Fruit fly (Drosophila melanogaster) whole organism, embryonic: ENCODE measurements around the gene CG14820.

Experiments
- CG11504 ChIP-seq: fragments of 200-800 bp; sonication (Bioruptor generic); optimal IDR thresholded peaks from 3 replicates; lab custom pipeline; 2019; ENCODE audit warnings: missing biosample characterization, mild to moderate bottlenecking, missing genetic modification characterization, moderate library complexity
- CG11696 ChIP-seq: fragments of 200-800 bp; sonication (Bioruptor generic); IDR thresholded peaks from 2 replicates; pipeline ENCODE4 v1.3.6; 2022; ENCODE audit warnings: missing biosample characterization, missing genetic modification characterization
- CG13424 ChIP-seq: fragments of 200-800 bp; sonication (Bioruptor generic); optimal IDR thresholded peaks from 2 replicates; lab custom pipeline; 2019; ENCODE audit warnings: missing biosample characterization, mild to moderate bottlenecking, missing genetic modification characterization, moderate library complexity
- CG14050 ChIP-seq: fragments of 200-800 bp; sonication (Bioruptor generic); IDR thresholded peaks from 3 replicates; pipeline ENCODE4 v1.3.6; 2022; ENCODE audit warnings: missing biosample characterization, missing genetic modification characterization
- CG14667 ChIP-seq: fragments of 200-800 bp; sonication (Bioruptor generic); IDR thresholded peaks from 2 replicates; pipeline ENCODE4 v1.3.6; 2022; ENCODE audit warnings: missing biosample characterization, missing genetic modification characterization
- CG15696 ChIP-seq: fragments of 200-800 bp; sonication (Bioruptor generic); optimal IDR thresholded peaks from 2 replicates; lab custom pipeline; 2019; ENCODE audit warnings: missing biosample characterization, mild to moderate bottlenecking, missing genetic modification characterization, moderate library complexity
- CG18599 ChIP-seq: fragments of 200-800 bp; sonication (Bioruptor generic); optimal IDR thresholded peaks from 3 replicates; lab custom pipeline; 2017; ENCODE audit warnings: missing biosample characterization, missing genetic modification characterization, mild to moderate bottlenecking, moderate library complexity, missing genetic modification reagents
- CG30431 ChIP-seq: fragments of 200-800 bp; sonication (Bioruptor generic); optimal IDR thresholded peaks from 2 replicates; lab custom pipeline; 2017; ENCODE audit warnings: missing biosample characterization, missing genetic modification characterization
- CG31441 ChIP-seq: fragments of 200-800 bp; sonication (Bioruptor generic); IDR thresholded peaks from 2 replicates; pipeline ENCODE4 v1.3.6; 2022; ENCODE audit warnings: missing biosample characterization, missing genetic modification characterization
- CG42726 ChIP-seq: fragments of 200-800 bp; sonication (Bioruptor generic); IDR thresholded peaks from 2 replicates; pipeline ENCODE4 v1.3.6; 2022; ENCODE audit warnings: missing biosample characterization, missing genetic modification characterization; ENCODE audit not compliant: partially characterized antibody
- CG4282 ChIP-seq: fragments of 200-800 bp; sonication (Bioruptor generic); optimal IDR thresholded peaks from 2 replicates; lab custom pipeline; 2016; ENCODE audit warnings: missing biosample characterization, missing genetic modification characterization
- CG4328 ChIP-seq: fragments of 200-800 bp; sonication (Bioruptor generic); optimal IDR thresholded peaks from 3 replicates; lab custom pipeline; 2017; ENCODE audit warnings: missing biosample characterization, missing genetic modification reagents, missing genetic modification characterization
- CG4730 ChIP-seq: fragments of 200-800 bp; sonication (Bioruptor generic); IDR thresholded peaks from 2 replicates; pipeline ENCODE4 v1.3.6; 2022; ENCODE audit warnings: missing biosample characterization, missing genetic modification characterization
- CG6175 ChIP-seq: fragments of 200-800 bp; sonication (Bioruptor generic); IDR thresholded peaks from 3 replicates; pipeline ENCODE4 v1.3.6; 2022; ENCODE audit warnings: missing biosample characterization, missing genetic modification characterization
- CG6683 ChIP-seq: fragments of 200-800 bp; sonication (Bioruptor generic); optimal IDR thresholded peaks from 2 replicates; lab custom pipeline; 2017; ENCODE audit warnings: missing biosample characterization, mild to moderate bottlenecking, missing genetic modification characterization, missing genetic modification reagents
- CG7963 ChIP-seq: fragments of 200-800 bp; sonication (Bioruptor generic); IDR thresholded peaks from 3 replicates; pipeline ENCODE4 v1.3.6; 2022; ENCODE audit warnings: missing biosample characterization, missing genetic modification characterization; ENCODE audit not compliant: partially characterized antibody
- CG8478 ChIP-seq: fragments of >200 bp; optimal IDR thresholded peaks from 2 replicates; lab custom pipeline; 2018
- Chrac-16 ChIP-seq: fragments of 200-800 bp; sonication (Bioruptor generic); optimal IDR thresholded peaks from 3 replicates; lab custom pipeline; 2016; ENCODE audit warnings: missing biosample characterization, missing genetic modification characterization
- E2f2 ChIP-seq: fragments of 200-800 bp; sonication (Bioruptor generic); IDR thresholded peaks from 2 replicates; pipeline ENCODE4 v1.3.6; 2022; ENCODE audit warnings: missing biosample characterization, missing genetic modification characterization
- Hand ChIP-seq: fragments of 200-800 bp; sonication (Bioruptor generic); optimal IDR thresholded peaks from 2 replicates; lab custom pipeline; 2017; ENCODE audit warnings: mild to moderate bottlenecking, missing biosample characterization, missing genetic modification reagents, missing genetic modification characterization
- HmgZ ChIP-seq: fragments of 200-800 bp; sonication (Bioruptor generic); optimal IDR thresholded peaks from 2 replicates; lab custom pipeline; 2018; ENCODE audit warnings: missing biosample characterization, mild to moderate bottlenecking, missing genetic modification characterization
- Hr3 ChIP-seq: fragments of 200-800 bp; sonication (Bioruptor generic); optimal IDR thresholded peaks from 3 replicates; lab custom pipeline; 2016; ENCODE audit warnings: missing biosample characterization, missing genetic modification characterization
- Hr78 ChIP-seq, 2 experiments: fragments of 200-800 bp in 1 of 2; fragments of >200 bp in 1 of 2; sonication (Bioruptor generic) in 1 of 2; optimal IDR thresholded peaks; 2 replicates each; lab custom pipeline; 2017 to 2019; ENCODE audit warnings: missing biosample characterization in 2 of 2, missing genetic modification characterization in 2 of 2, mild to moderate bottlenecking in 1 of 2, moderate library complexity in 1 of 2
- Mad ChIP-seq: fragments of 200-800 bp; sonication (Bioruptor generic); optimal IDR thresholded peaks from 2 replicates; lab custom pipeline; 2016; ENCODE audit warnings: missing biosample characterization, missing genetic modification characterization
- Max ChIP-seq: fragments of 200-800 bp; sonication (Bioruptor generic); optimal IDR thresholded peaks from 2 replicates; lab custom pipeline; 2016; ENCODE audit warnings: missing biosample characterization, mild to moderate bottlenecking, missing genetic modification characterization
- Opbp ChIP-seq: fragments of 200-800 bp; sonication (Bioruptor generic); IDR thresholded peaks from 3 replicates; pipeline ENCODE4 v1.3.6; 2022; ENCODE audit warnings: missing biosample characterization, missing genetic modification characterization; ENCODE audit not compliant: partially characterized antibody
- Rfx ChIP-seq: fragments of 200-800 bp; sonication (Bioruptor generic); IDR thresholded peaks from 2 replicates; pipeline ENCODE4 v1.3.6; 2022; ENCODE audit warnings: missing biosample characterization, missing genetic modification characterization
- Sox100B ChIP-seq: fragments of 200-800 bp; sonication (Bioruptor generic); optimal IDR thresholded peaks from 3 replicates; lab custom pipeline; 2018; ENCODE audit warnings: missing biosample characterization, mild to moderate bottlenecking, missing genetic modification characterization
- Xrp1 ChIP-seq: fragments of 200-800 bp; sonication (Bioruptor generic); IDR thresholded peaks from 2 replicates; pipeline ENCODE4 v1.3.6; 2022; ENCODE audit warnings: missing biosample characterization, missing genetic modification characterization
- bsh ChIP-seq, 2 experiments: fragments of 200-800 bp; sonication (Bioruptor generic); optimal IDR thresholded peaks; 2 replicates each; lab custom pipeline; 2017 to 2018; ENCODE audit warnings: mild to moderate bottlenecking in 2 of 2, missing biosample characterization in 2 of 2, missing genetic modification characterization in 2 of 2, moderate library complexity in 1 of 2
- dati ChIP-seq: fragments of 200-800 bp; sonication (Bioruptor generic); IDR thresholded peaks from 2 replicates; pipeline ENCODE4 v1.3.6; 2022; ENCODE audit warnings: missing biosample characterization, missing genetic modification characterization
- dmrt11E ChIP-seq: fragments of 200-800 bp; sonication (Bioruptor generic); optimal IDR thresholded peaks from 3 replicates; lab custom pipeline; 2018; ENCODE audit warnings: missing biosample characterization, mild to moderate bottlenecking, missing genetic modification characterization, moderate library complexity
- gem ChIP-seq: fragments of 200-800 bp; sonication (Bioruptor generic); optimal IDR thresholded peaks from 2 replicates; lab custom pipeline; 2019; ENCODE audit warnings: missing biosample characterization, mild to moderate bottlenecking, missing genetic modification characterization, moderate library complexity
- grau ChIP-seq: fragments of 200-800 bp; optimal IDR thresholded peaks from 3 replicates; lab custom pipeline; 2019; ENCODE audit warnings: missing biosample characterization, mild to moderate bottlenecking, missing genetic modification characterization, moderate library complexity
- kni ChIP-seq: fragments of 200-800 bp; sonication (Bioruptor generic); optimal IDR thresholded peaks from 3 replicates; lab custom pipeline; 2017; ENCODE audit warnings: mild to moderate bottlenecking, missing biosample characterization, missing genetic modification reagents, missing genetic modification characterization
- lbe ChIP-seq: fragments of 200-800 bp; sonication (Bioruptor generic); optimal IDR thresholded peaks from 2 replicates; lab custom pipeline; 2016; ENCODE audit warnings: missing biosample characterization, mild to moderate bottlenecking, missing genetic modification characterization
- mam ChIP-seq: fragments of 200-800 bp; sonication (Bioruptor generic); optimal IDR thresholded peaks from 3 replicates; lab custom pipeline; 2016; ENCODE audit warnings: missing biosample characterization, missing genetic modification characterization
- mld ChIP-seq: fragments of 200-800 bp; sonication (Bioruptor generic); IDR thresholded peaks from 3 replicates; pipeline ENCODE4 v1.3.6; 2022; ENCODE audit warnings: missing biosample characterization, missing genetic modification characterization; ENCODE audit not compliant: partially characterized antibody
- nmo ChIP-seq: fragments of 200-800 bp; sonication (Bioruptor generic); optimal IDR thresholded peaks from 2 replicates; lab custom pipeline; 2018; ENCODE audit warnings: missing biosample characterization, mild to moderate bottlenecking, missing genetic modification characterization, moderate library complexity
- phol ChIP-seq: fragments of 200-800 bp; sonication (Bioruptor generic); optimal IDR thresholded peaks from 3 replicates; lab custom pipeline; 2018; ENCODE audit warnings: missing biosample characterization, mild to moderate bottlenecking, missing genetic modification characterization, moderate library complexity
- pros ChIP-seq: fragments of 200-800 bp; sonication (Bioruptor generic); optimal IDR thresholded peaks from 3 replicates; lab custom pipeline; 2019; ENCODE audit warnings: missing biosample characterization, mild to moderate bottlenecking, missing genetic modification characterization, moderate library complexity
- pum ChIP-seq: fragments of 200-800 bp; sonication (Bioruptor generic); optimal IDR thresholded peaks from 2 replicates; lab custom pipeline; 2016; ENCODE audit warnings: missing biosample characterization, missing genetic modification characterization
- row ChIP-seq: fragments of 200-800 bp; sonication (Bioruptor generic); IDR thresholded peaks from 3 replicates; pipeline ENCODE4 v1.3.6; 2022; ENCODE audit warnings: missing biosample characterization, missing genetic modification characterization
- sd ChIP-seq: fragments of 200-800 bp; sonication (Bioruptor generic); optimal IDR thresholded peaks from 3 replicates; lab custom pipeline; 2018; ENCODE audit warnings: missing biosample characterization, mild to moderate bottlenecking, missing genetic modification characterization, moderate library complexity
- sens-2 ChIP-seq: fragments of 200-800 bp; sonication (Bioruptor generic); IDR thresholded peaks from 2 replicates; pipeline ENCODE4 v1.3.6; 2022; ENCODE audit warnings: missing biosample characterization, missing genetic modification characterization
- sima ChIP-seq: fragments of 200-800 bp; sonication (Bioruptor generic); optimal IDR thresholded peaks from 2 replicates; lab custom pipeline; 2016; ENCODE audit warnings: missing biosample characterization, missing genetic modification characterization
- slbo ChIP-seq: fragments of 200-800 bp; sonication (Bioruptor generic); IDR thresholded peaks from 2 replicates; pipeline ENCODE4 v1.3.6; 2022; ENCODE audit warnings: missing biosample characterization, missing genetic modification characterization
- sr ChIP-seq: fragments of 200-800 bp; sonication (Bioruptor generic); IDR thresholded peaks from 3 replicates; pipeline ENCODE4 v1.3.6; 2022; ENCODE audit warnings: missing biosample characterization, missing genetic modification characterization
- toy ChIP-seq: fragments of 200-800 bp; sonication (Bioruptor generic); IDR thresholded peaks from 2 replicates; pipeline ENCODE4 v1.3.6; 2022; ENCODE audit warnings: missing biosample characterization, missing genetic modification characterization
- tx ChIP-seq: fragments of 200-800 bp; sonication (Bioruptor generic); optimal IDR thresholded peaks from 2 replicates; lab custom pipeline; 2016; ENCODE audit warnings: missing biosample characterization, missing genetic modification characterization

Gene CG14820

dm6 chr3L:6978030-6978683 is 45.4 kb downstream of the CG14820 start (continued):
- TF ChIP-seq Hand (no peak), kni (GFP tag; lab: Kevin White, UChicago) (no peak), Xrp1 (GFP tag; lab: Robert Waterston, UW) (peak; percentile 31; the same call in 1 of the 2 replicates), Max (no peak), CG15696 (tag; lab: Kevin White, UChicago) (peak; percentile 52), mld (GFP tag; lab: Robert Waterston, UW) (no peak), toy (GFP tag; lab: Robert Waterston, UW) (no peak), Chrac-16 (GFP tag; lab: Kevin White, UChicago) (peak; percentile 31), pum (GFP tag; lab: Kevin White, UChicago) (no peak), CG18599 (GFP tag; lab: Kevin White, UChicago) (no peak), mam (GFP tag; lab: Kevin White, UChicago) (peak; percentile 12), dmrt11E (peak; percentile 27), row (GFP tag; lab: Robert Waterston, UW) (peak; percentile 54), sima (GFP tag; lab: Kevin White, UChicago) (no peak), phol (tag; lab: Kevin White, UChicago) (no peak), sens-2 (GFP tag; lab: Robert Waterston, UW) (no peak), CG7963 (GFP tag; lab: Robert Waterston, UW) (no peak), grau (tag; lab: Kevin White, UChicago) (peak; percentile 88), CG11696 (no peak), CG14050 (GFP tag; lab: Robert Waterston, UW) (no peak), CG14667 (GFP tag; lab: Robert Waterston, UW) (peak; percentile 41; the same call in 1 of the 2 replicates), CG4730 (GFP tag; lab: Robert Waterston, UW) (no peak), CG30431 (no peak), dati (GFP tag; lab: Robert Waterston, UW) (no peak), Hr3 (GFP tag; lab: Kevin White, UChicago) (no peak), lbe (GFP tag; lab: Kevin White, UChicago) (no peak), gem (peak; percentile 39), CG6683 (GFP tag; lab: Kevin White, UChicago) (no peak), bsh (GFP tag; optimal IDR thresholded peaks at IDR 0.05; lab: Kevin White, UChicago) (peak in 1 of 2 experiments; percentile 43), CG13424 (tag; lab: Kevin White, UChicago) (no peak), tx (no peak), Rfx (GFP tag; lab: Robert Waterston, UW) (no peak), Opbp (GFP tag; lab: Robert Waterston, UW) (no peak), HmgZ (no peak), nmo (GFP tag; lab: Kevin White, UChicago) (peak; percentile 23), E2f2 (GFP tag; lab: Robert Waterston, UW) (no peak), sd (tag; lab: Kevin White, UChicago) (no peak), CG31441 (GFP tag; lab: Robert Waterston, UW) (0 out of 2 replicates have a peak, but pooled peaks have one; percentile 10), Mad (no peak), CG4282 (GFP tag; lab: Kevin White, UChicago) (no peak), CG8478 (no peak), Sox100B (no peak), CG6175 (GFP tag; lab: Robert Waterston, UW) (no peak), sr (GFP tag; lab: Robert Waterston, UW) (no peak), CG42726 (GFP tag; lab: Robert Waterston, UW) (no peak), CG4328 (no peak), slbo (GFP tag; lab: Robert Waterston, UW) (no peak), CG11504 (tag; lab: Kevin White, UChicago) (peak; percentile 27), pros (GFP tag; lab: Kevin White, UChicago) (no peak), Hr78 (GFP tag; optimal IDR thresholded peaks at IDR 0.05; lab: Kevin White, UChicago) (peak in 1 of 2 experiments; percentile 12)
